Fruit fly (Drosophila melanogaster): ENCODE data around the gene CG31244.

- no peak for TF ChIP-seq CG33017 (tag; optimal IDR thresholded peaks at IDR 0.05)
- TF ChIP-seq cic (GFP tag; optimal IDR thresholded peaks at IDR 0.05), result no peak
- TF ChIP-seq Crg-1 (GFP tag; optimal IDR thresholded peaks at IDR 0.05), result no peak
- TF ChIP-seq ovo (GFP tag; optimal IDR thresholded peaks at IDR 0.05), result no peak
- TF ChIP-seq CG12768 (GFP tag; optimal IDR thresholded peaks at IDR 0.05), result no peak
- TF ChIP-seq cnc (optimal IDR thresholded peaks at IDR 0.05), result no peak
- no peak for TF ChIP-seq tj (GFP tag; optimal IDR thresholded peaks at IDR 0.05)
- no peak for TF ChIP-seq CG11617 (GFP tag; optimal IDR thresholded peaks at IDR 0.05)
- TF ChIP-seq Clk (GFP tag; optimal IDR thresholded peaks at IDR 0.05), result no peak
- no peak for TF ChIP-seq kay (GFP tag; ENCODE audit: borderline replicate concordance)
These were observed 13.0 kb upstream of the CG31244 start for dm6 chr3R:19411371-19411770.

All from whole organism, adult.